Worm (Caenorhabditis elegans): Measurements from ENCODE around the gene cmtr-1.

ce11 chrII:15037782-15038181 is 11.9 kb downstream of the cmtr-1 start, which contains the start of gene Y53F4B.14:
- TF ChIP-seq ama-1 (optimal IDR thresholded peaks at IDR 0.05) (no peak), hmg-4 (GFP tag; optimal IDR thresholded peaks at IDR 0.05) (no peak), F13C5.2 (tag; optimal IDR thresholded peaks at IDR 0.05) (no peak), tra-4 (tag; optimal IDR thresholded peaks at IDR 0.05) (no peak), sea-1 (GFP tag; conservative IDR thresholded peaks at IDR 0.05) (no peak), flt-1 (GFP tag; IDR thresholded peaks at IDR 0.05) (no peak), tbx-37 (GFP tag; conservative IDR thresholded peaks at IDR 0.05) (no peak), hmbx-1 (tag; optimal IDR thresholded peaks at IDR 0.05) (no peak), hnd-1 (tag; optimal IDR thresholded peaks at IDR 0.05) (no peak), pes-1 (GFP tag; IDR thresholded peaks at IDR 0.05) (no peak)

Data from whole organism, early embryonic.